Fruit fly (Drosophila melanogaster): ENCODE measurements around the gene CG2021.

CG2021 gene

DNA sequence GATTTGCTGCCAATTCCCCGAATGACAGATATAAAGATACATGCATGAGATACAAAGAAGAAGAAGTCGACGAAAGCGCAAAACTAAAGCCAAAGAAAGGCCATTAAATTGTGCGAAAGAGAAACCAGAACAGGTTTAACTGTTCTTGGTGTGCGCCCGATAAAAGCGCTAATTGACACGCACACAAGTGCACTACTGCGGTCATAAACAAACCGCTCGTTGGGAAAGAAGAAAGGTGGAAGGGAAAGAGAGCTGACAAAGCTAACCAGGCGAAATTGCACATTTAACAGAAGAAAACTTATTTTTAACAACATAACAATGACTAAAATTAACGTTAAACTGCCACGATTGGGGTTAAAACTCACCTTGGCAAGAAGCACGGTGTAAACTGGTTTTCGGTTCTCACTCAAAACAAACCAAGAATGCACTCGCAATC is 47.0 kb downstream of the CG2021 start:
- TF ChIP-seq EcR (GFP tag; optimal IDR thresholded peaks at IDR 0.05): no peak
- no peak for TF ChIP-seq psq (optimal IDR thresholded peaks at IDR 0.05)
- no peak for TF ChIP-seq pan (optimal IDR thresholded peaks at IDR 0.05)
- no peak for TF ChIP-seq CG8478 (optimal IDR thresholded peaks at IDR 0.05)
- no peak for TF ChIP-seq usp (GFP tag; optimal IDR thresholded peaks at IDR 0.05)
- TF ChIP-seq Dll (optimal IDR thresholded peaks at IDR 0.05): no peak

DNA sequence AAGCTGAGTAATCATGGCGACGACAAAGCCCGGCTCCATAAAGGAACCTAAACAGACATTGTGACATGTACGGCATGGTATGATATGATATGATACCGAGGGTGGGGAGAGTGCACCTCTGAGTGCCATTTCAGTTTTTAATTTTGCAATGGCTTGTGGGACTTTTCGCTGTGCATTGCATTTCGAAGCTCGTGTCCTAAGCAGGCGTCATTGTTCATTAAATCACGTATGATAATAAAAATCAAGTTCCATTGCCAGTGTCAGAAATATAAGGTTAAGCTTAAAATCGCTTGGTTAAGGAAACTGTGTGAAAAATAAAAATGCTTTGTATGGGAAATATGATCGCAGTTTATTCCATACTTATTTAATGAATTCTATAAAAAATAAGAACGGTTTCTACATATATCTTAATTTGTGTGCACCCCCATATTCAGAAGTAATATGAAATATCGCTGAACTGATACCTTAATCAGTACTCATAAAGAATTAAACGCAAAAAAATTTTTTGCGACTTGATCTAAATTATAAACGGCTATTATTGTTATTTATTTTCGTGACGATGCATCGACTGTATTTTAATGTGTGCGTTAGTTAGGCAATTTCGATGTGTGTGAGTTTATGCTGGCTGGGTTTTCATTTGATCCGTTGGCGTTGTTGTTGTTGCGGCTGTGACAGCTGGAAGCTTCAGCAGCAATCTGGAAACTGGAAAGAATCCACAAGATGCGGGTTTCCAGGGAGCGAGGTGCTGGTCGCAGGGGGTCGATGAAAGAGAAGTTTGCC is 47.6 kb downstream of the CG2021 start:
- TF ChIP-seq pan (optimal IDR thresholded peaks at IDR 0.05) (no peak), usp (GFP tag; optimal IDR thresholded peaks at IDR 0.05) (no peak), CG8478 (optimal IDR thresholded peaks at IDR 0.05) (no peak), Dll (optimal IDR thresholded peaks at IDR 0.05) (no peak), EcR (GFP tag; optimal IDR thresholded peaks at IDR 0.05) (no peak), psq (optimal IDR thresholded peaks at IDR 0.05) (no peak)

DNA sequence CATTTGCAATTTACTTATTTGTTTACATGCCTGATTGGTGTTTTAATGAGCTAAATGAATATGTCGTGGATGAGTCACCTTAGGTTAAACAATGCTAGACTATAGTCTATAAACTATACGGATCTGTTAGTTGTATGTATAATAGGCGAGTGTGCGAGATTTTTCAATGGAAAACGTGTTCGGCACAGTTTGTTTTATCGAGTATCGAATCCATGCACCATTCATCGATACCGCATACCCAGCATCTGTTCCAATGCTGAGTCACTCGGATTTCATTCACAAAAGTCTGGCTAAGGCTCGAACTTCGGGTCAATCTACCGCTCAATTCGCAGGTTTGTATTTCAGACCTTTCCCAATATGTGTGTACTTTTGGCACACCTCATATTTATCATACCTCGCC is 49.8 kb downstream of the CG2021 start:
- TF ChIP-seq pan (optimal IDR thresholded peaks at IDR 0.05) (no peak), CG8478 (optimal IDR thresholded peaks at IDR 0.05) (no peak), psq (optimal IDR thresholded peaks at IDR 0.05) (no peak), usp (GFP tag; optimal IDR thresholded peaks at IDR 0.05) (no peak), Dll (optimal IDR thresholded peaks at IDR 0.05) (no peak), EcR (GFP tag; optimal IDR thresholded peaks at IDR 0.05) (no peak)

Measured in whole organism.